Fruit fly (Drosophila melanogaster): ENCODE data around the gene by.

- no peak for TF ChIP-seq CG8478 (optimal IDR thresholded peaks at IDR 0.05)
- no peak for TF ChIP-seq usp (GFP tag; optimal IDR thresholded peaks at IDR 0.05)
- no peak for TF ChIP-seq pan (optimal IDR thresholded peaks at IDR 0.05)
These were observed 22.6 kb upstream of the by start, which contains the start of the genes CG9386 and BckdhA for dm6 chr3R:9555334-9555974.
